Worm (Caenorhabditis elegans) whole organism, L1 larva: ENCODE results near the gene T11F8.12.

ENCODE experiments used
- C04F5.9 ChIP-seq: sonication (generic microtip); optimal IDR thresholded peaks from 2 replicates; lab custom pipeline; 2016; ENCODE audit warnings: missing genetic modification characterization, missing compliant biosample characterization
- F16B12.6 ChIP-seq: fragments of 150-350 bp; optimal IDR thresholded peaks from 2 replicates; lab custom pipeline; 2014; ENCODE audit warnings: missing biosample characterization, missing genetic modification characterization
- aha-1 ChIP-seq: fragments of 150-350 bp; optimal IDR thresholded peaks from 2 replicates; lab custom pipeline; 2014; ENCODE audit warnings: missing biosample characterization, missing genetic modification characterization
- alr-1 ChIP-seq: fragments of 200-800 bp; sonication (Bioruptor generic); optimal IDR thresholded peaks from 2 replicates; lab custom pipeline; 2018; ENCODE audit warnings: borderline replicate concordance, mild to moderate bottlenecking, missing genetic modification characterization, missing compliant biosample characterization
- blmp-1 ChIP-seq: fragments of 150-350 bp; optimal IDR thresholded peaks from 2 replicates; lab custom pipeline; 2014; ENCODE audit warnings: missing biosample characterization, missing genetic modification characterization
- ceh-63 ChIP-seq: fragments of 200-800 bp; sonication (Bioruptor generic); optimal IDR thresholded peaks from 2 replicates; lab custom pipeline; 2018; ENCODE audit warnings: mild to moderate bottlenecking, missing genetic modification characterization, missing compliant biosample characterization
- dpl-1 ChIP-seq, 3 experiments: fragments of 150-350 bp in 2 of 3; sonication (generic microtip) in 1 of 3; optimal IDR thresholded peaks; 2 replicates each; lab custom pipeline; 2014 to 2017; ENCODE audit warnings: missing biosample characterization in 3 of 3, missing genetic modification characterization in 3 of 3, missing genetic modification reagents in 3 of 3
- efl-1 ChIP-seq, 4 experiments: fragments of 150-350 bp; optimal IDR thresholded peaks in 3 of 4; peaks in 1 of 4; 1 replicate in 1 of 4; 2 replicates in 3 of 4; lab custom pipeline; 2014; ENCODE audit warnings: missing biosample characterization in 2 of 4, missing genetic modification characterization in 2 of 4, missing genetic modification reagents in 2 of 4
- efl-3 ChIP-seq: fragments of 200-800 bp; sonication (Bioruptor generic); optimal IDR thresholded peaks from 2 replicates; lab custom pipeline; 2018; ENCODE audit warnings: mild to moderate bottlenecking, missing genetic modification characterization, missing compliant biosample characterization
- egl-13 ChIP-seq: sonication (generic microtip); optimal IDR thresholded peaks from 2 replicates; lab custom pipeline; 2016; ENCODE audit warnings: missing genotype, missing genetic modification reagents, missing genetic modification characterization, missing compliant biosample characterization
- egl-27 ChIP-seq, 2 experiments: fragments of 150-350 bp in 1 of 2; sonication (generic microtip); optimal IDR thresholded peaks; 3 replicates each; lab custom pipeline; 2017 to 2018; ENCODE audit warnings: missing biosample characterization in 2 of 2, missing genetic modification characterization in 2 of 2, missing genetic modification reagents in 2 of 2
- elt-2 ChIP-seq: sonication (generic microtip); optimal IDR thresholded peaks from 2 replicates; lab custom pipeline; 2016; ENCODE audit warnings: missing genetic modification characterization, mild to moderate bottlenecking, inconsistent platforms, missing compliant biosample characterization, missing genetic modification reagents
- elt-3 ChIP-seq, 6 experiments: fragments of 150-350 bp in 1 of 6; sonication (generic microtip); optimal IDR thresholded peaks; 2 replicates each; lab custom pipeline; 2017 to 2018; ENCODE audit warnings: missing biosample characterization in 6 of 6, missing genetic modification characterization in 6 of 6, inconsistent platforms in 1 of 6
- fos-1 ChIP-seq: fragments of 150-350 bp; optimal IDR thresholded peaks from 2 replicates; lab custom pipeline; 2014; ENCODE audit warnings: missing biosample characterization, missing genetic modification characterization
- grh-1 ChIP-seq: fragments of 200-800 bp; sonication (Bioruptor generic); IDR thresholded peaks from 2 replicates; pipeline ENCODE4 v1.3.6; 2022; ENCODE audit warnings: missing genetic modification reagents, missing genetic modification characterization, missing compliant biosample characterization
- hpl-2 ChIP-seq: fragments of 150-350 bp; optimal IDR thresholded peaks from 2 replicates; lab custom pipeline; 2014; ENCODE audit warnings: missing biosample characterization, missing genetic modification reagents, missing genetic modification characterization
- irx-1 ChIP-seq: sonication (generic microtip); optimal IDR thresholded peaks from 2 replicates; lab custom pipeline; 2016; ENCODE audit warnings: missing genetic modification characterization, missing compliant biosample characterization
- isw-1 ChIP-seq: fragments of 200-800 bp; sonication (Bioruptor generic); IDR thresholded peaks from 2 replicates; pipeline ENCODE4 v1.3.6; 2022; ENCODE audit warnings: missing genetic modification characterization, missing compliant biosample characterization
- jun-1 ChIP-seq: fragments of 150-350 bp; optimal IDR thresholded peaks from 2 replicates; lab custom pipeline; 2014; ENCODE audit warnings: missing biosample characterization, missing genetic modification reagents, missing genetic modification characterization
- lin-14 ChIP-seq: fragments of 200-800 bp; sonication (Bioruptor generic); optimal IDR thresholded peaks from 2 replicates; lab custom pipeline; 2018; ENCODE audit warnings: mild to moderate bottlenecking, missing genetic modification characterization, moderate library complexity, missing compliant biosample characterization
- lin-15B ChIP-seq: fragments of 150-350 bp; sonication (generic microtip); optimal IDR thresholded peaks from 3 replicates; lab custom pipeline; 2014; ENCODE audit warnings: missing biosample characterization, missing genetic modification characterization
- lin-39 ChIP-seq: fragments of 150-350 bp; optimal IDR thresholded peaks from 2 replicates; lab custom pipeline; 2014; ENCODE audit warnings: missing biosample characterization, missing genetic modification reagents, missing genetic modification characterization
- lsy-2 ChIP-seq, 2 experiments: fragments of 150-350 bp; optimal IDR thresholded peaks; 2 replicates each; lab custom pipeline; 2014; ENCODE audit warnings: missing biosample characterization in 2 of 2, missing genetic modification characterization in 2 of 2
- mep-1 ChIP-seq: fragments of 150-350 bp; optimal IDR thresholded peaks from 2 replicates; lab custom pipeline; 2014; ENCODE audit warnings: missing biosample characterization, missing genetic modification characterization
- nhr-20 ChIP-seq: sonication (generic microtip); optimal IDR thresholded peaks from 2 replicates; lab custom pipeline; 2016; ENCODE audit warnings: mild to moderate bottlenecking, missing genetic modification characterization, missing compliant biosample characterization
- nhr-237 ChIP-seq: fragments of 150-350 bp; optimal IDR thresholded peaks from 2 replicates; lab custom pipeline; 2014; ENCODE audit warnings: missing biosample characterization, missing genetic modification characterization
- nhr-28 ChIP-seq: fragments of 150-350 bp; optimal IDR thresholded peaks from 2 replicates; lab custom pipeline; 2014; ENCODE audit warnings: missing biosample characterization, missing genetic modification characterization
- nhr-47 ChIP-seq: sonication (generic microtip); optimal IDR thresholded peaks from 2 replicates; lab custom pipeline; 2016; ENCODE audit warnings: mild to moderate bottlenecking, missing genetic modification characterization, moderate library complexity, missing compliant biosample characterization
- nhr-71 ChIP-seq: sonication (generic microtip); optimal IDR thresholded peaks from 2 replicates; lab custom pipeline; 2016; ENCODE audit warnings: mild to moderate bottlenecking, missing genetic modification characterization, moderate library complexity, missing compliant biosample characterization
- nhr-77 ChIP-seq: fragments of 150-350 bp; optimal IDR thresholded peaks from 2 replicates; lab custom pipeline; 2014; ENCODE audit warnings: missing biosample characterization, missing genetic modification characterization
- pqm-1 ChIP-seq: sonication (generic microtip); optimal IDR thresholded peaks from 3 replicates; lab custom pipeline; 2017; ENCODE audit warnings: missing biosample characterization, missing genetic modification characterization
- rnt-1 ChIP-seq: sonication (generic microtip); optimal IDR thresholded peaks from 2 replicates; lab custom pipeline; 2016; ENCODE audit warnings: mild to moderate bottlenecking, missing genetic modification characterization, moderate library complexity, missing compliant biosample characterization
- snpc-4 ChIP-seq: fragments of 150-350 bp; optimal IDR thresholded peaks from 2 replicates; lab custom pipeline; 2014; ENCODE audit warnings: missing biosample characterization, missing genetic modification characterization
- sptf-1 ChIP-seq: fragments of 150-350 bp; optimal IDR thresholded peaks from 2 replicates; lab custom pipeline; 2014; ENCODE audit warnings: missing biosample characterization, missing genetic modification characterization
- sup-37 ChIP-seq: fragments of 200-800 bp; sonication (Bioruptor generic); optimal IDR thresholded peaks from 2 replicates; lab custom pipeline; 2018; ENCODE audit warnings: mild to moderate bottlenecking, missing genetic modification characterization, missing compliant biosample characterization
- swsn-7 ChIP-seq: sonication (generic microtip); optimal IDR thresholded peaks from 2 replicates; lab custom pipeline; 2016; ENCODE audit warnings: missing genetic modification characterization, missing compliant biosample characterization
- tbx-2 ChIP-seq: sonication (generic microtip); optimal IDR thresholded peaks from 2 replicates; lab custom pipeline; 2016; ENCODE audit warnings: missing genetic modification characterization, missing compliant biosample characterization
- unc-130 ChIP-seq: fragments of 150-350 bp; optimal IDR thresholded peaks from 2 replicates; lab custom pipeline; 2017; ENCODE audit warnings: missing biosample characterization, missing genetic modification characterization, inconsistent platforms
- unc-30 ChIP-seq: sonication (generic microtip); optimal IDR thresholded peaks from 2 replicates; lab custom pipeline; 2017; ENCODE audit warnings: missing biosample characterization, missing genetic modification characterization
- unc-86 ChIP-seq: sonication (generic microtip); optimal IDR thresholded peaks from 2 replicates; lab custom pipeline; 2016; ENCODE audit warnings: missing genetic modification characterization, missing compliant biosample characterization
- vab-15 ChIP-seq: sonication (generic microtip); optimal IDR thresholded peaks from 2 replicates; lab custom pipeline; 2017; ENCODE audit warnings: missing genotype, mild to moderate bottlenecking, missing genetic modification characterization, missing compliant biosample characterization

The T11F8.12 gene

DNA sequence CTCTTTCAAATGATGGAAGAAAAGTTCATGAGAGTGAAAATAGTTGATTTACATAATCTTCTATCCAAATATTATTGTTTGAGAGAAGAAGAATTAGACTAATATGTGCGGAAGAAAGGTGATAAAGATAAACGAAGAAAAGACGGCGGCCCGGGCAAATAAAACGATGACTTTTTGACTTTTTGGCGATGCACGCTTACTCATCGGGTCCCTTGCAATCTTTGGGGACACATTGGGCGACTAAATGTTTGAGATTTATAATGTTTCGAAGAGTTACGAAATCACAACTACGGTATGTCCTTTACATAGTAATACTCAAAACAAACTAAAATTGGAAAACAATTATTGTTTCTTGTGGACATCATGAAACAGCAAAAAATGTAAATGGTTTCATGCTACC is 32.7 kb upstream of the T11F8.12 start:
- TF ChIP-seq snpc-4 (tag; lab: Kevin White, UChicago): no peak
- no peak for TF ChIP-seq aha-1 (tag; lab: Kevin White, UChicago)
- TF ChIP-seq sup-37 (GFP tag; lab: Kevin White, UChicago): no peak
- TF ChIP-seq grh-1 (GFP tag; lab: Robert Waterston, UW): no peak
- no peak for TF ChIP-seq unc-86 (tag; lab: Kevin White, UChicago)
- no peak for TF ChIP-seq irx-1 (tag; lab: Kevin White, UChicago)
- no peak for TF ChIP-seq C04F5.9 (tag; lab: Kevin White, UChicago)
- TF ChIP-seq hpl-2 (GFP tag; lab: Kevin White, UChicago): no peak
- TF ChIP-seq elt-3 (tag; optimal IDR thresholded peaks at IDR 0.05; lab: Kevin White, UChicago): no peak
- TF ChIP-seq nhr-47: no peak
- TF ChIP-seq jun-1 (tag; lab: Kevin White, UChicago): no peak
- TF ChIP-seq lin-39: no peak

- TF ChIP-seq rnt-1 (tag; lab: Kevin White, UChicago): peak; percentile 56
- no peak for TF ChIP-seq isw-1 (GFP tag; lab: Robert Waterston, UW)
- peak; percentile 59 for TF ChIP-seq lin-14 (GFP tag; lab: Kevin White, UChicago)
- TF ChIP-seq lsy-2 (tag; optimal IDR thresholded peaks at IDR 0.05; lab: Kevin White, UChicago): peak in 1 of 2 experiments; percentile 1
- TF ChIP-seq lin-15B: no peak
- no peak for TF ChIP-seq dpl-1 (GFP tag; optimal IDR thresholded peaks at IDR 0.05; lab: Kevin White, UChicago)
- TF ChIP-seq unc-130: peak; percentile 2
- no peak for TF ChIP-seq nhr-28 (tag; lab: Kevin White, UChicago)
Measured at ce11 chrIV:5507754-5508153, 25.6 kb upstream of the T11F8.12 start.

DNA sequence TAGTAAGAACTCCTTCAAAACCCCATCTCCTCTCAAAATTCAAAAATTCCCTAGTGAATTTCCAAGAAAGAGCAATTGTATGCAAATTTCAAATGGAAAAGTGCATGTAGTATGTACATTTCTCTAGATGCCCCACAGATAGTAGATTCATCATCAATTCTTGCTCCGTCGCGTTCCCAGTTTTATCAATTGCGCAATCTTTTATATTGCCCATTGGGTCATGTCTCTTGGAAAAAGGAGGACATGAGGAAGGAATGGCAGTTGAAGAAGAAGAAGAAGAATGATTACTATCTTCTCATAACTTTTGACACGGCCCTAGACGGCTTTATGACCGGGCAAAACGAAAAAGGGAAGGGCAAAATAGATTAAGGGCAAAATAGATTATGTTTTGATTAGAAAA is 24.5 kb upstream of the T11F8.12 start:
- TF ChIP-seq lin-14 (GFP tag; lab: Kevin White, UChicago) (peak; percentile 50), efl-3 (GFP tag; lab: Kevin White, UChicago) (no peak), egl-13 (tag; lab: Kevin White, UChicago) (no peak), nhr-47 (no peak), blmp-1 (tag; lab: Kevin White, UChicago) (no peak), unc-86 (tag; lab: Kevin White, UChicago) (no peak)

DNA sequence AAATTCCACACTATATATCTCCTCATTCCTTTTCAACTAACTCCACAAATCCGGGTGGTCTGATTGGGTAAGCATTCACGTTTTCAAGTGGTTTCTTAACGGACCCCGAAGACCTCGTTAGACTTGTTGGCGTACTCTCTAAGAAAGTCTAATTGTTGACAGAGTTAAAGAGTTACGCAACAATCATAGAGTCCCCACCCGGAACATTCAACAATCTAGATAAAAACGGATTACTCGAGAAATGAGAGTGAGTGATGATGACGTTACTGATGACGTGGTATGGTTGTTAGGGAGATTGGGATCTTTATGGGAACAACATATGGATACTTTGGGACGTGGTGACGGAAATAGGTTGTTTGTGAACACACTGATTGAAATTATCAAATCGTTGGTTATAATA is 20.5 kb upstream of the T11F8.12 start:
- TF ChIP-seq nhr-237 (tag; lab: Kevin White, UChicago) (no peak), fos-1 (tag; lab: Kevin White, UChicago) (no peak), sptf-1 (tag; lab: Kevin White, UChicago) (no peak), alr-1 (tag; lab: Kevin White, UChicago) (no peak), mep-1 (tag; lab: Kevin White, UChicago) (no peak), ceh-63 (GFP tag; lab: Kevin White, UChicago) (no peak), vab-15 (no peak)
- TF ChIP-seq, all 84 proteins: peak for 0

- TF ChIP-seq elt-2 (tag; lab: Kevin White, UChicago) (no peak), jun-1 (tag; lab: Kevin White, UChicago) (no peak), tbx-2 (no peak), swsn-7 (no peak), egl-13 (tag; lab: Kevin White, UChicago) (no peak), nhr-71 (tag; lab: Kevin White, UChicago) (no peak), egl-27 (tag; optimal IDR thresholded peaks at IDR 0.05; lab: Kevin White, UChicago) (no peak), efl-1 (optimal IDR thresholded peaks at IDR 0.05; lab: Kevin White, UChicago) (no peak), efl-1 (GFP tag; optimal IDR thresholded peaks at IDR 0.05 in 1 of 2; lab: Kevin White, UChicago) (no peak), unc-30 (no peak), nhr-20 (no peak), pqm-1 (no peak), F16B12.6 (tag; lab: Kevin White, UChicago) (no peak), vab-15 (no peak), nhr-77 (no peak)
Measured at ce11 chrIV:5501414-5501813, 19.3 kb upstream of the T11F8.12 start.
